Worm (Caenorhabditis elegans) whole organism, young adult: ENCODE measurements around the gene nas-9.
A peak's percentile ranks its signal among the peaks of the same experiment; 100 is the strongest.

Experiments
- B0035.1 ChIP-seq: sonication (generic microtip); optimal IDR thresholded peaks from 2 replicates; lab custom pipeline; 2016; ENCODE audit warnings: missing genetic modification characterization, mild to moderate bottlenecking, missing compliant biosample characterization, missing genotype, missing genetic modification reagents
- C06A6.2 ChIP-seq: fragments of 200-800 bp; sonication (Bioruptor generic); conservative IDR thresholded peaks from 2 replicates; pipeline ENCODE4 v1.3.6; 2022; ENCODE audit warnings: missing genetic modification characterization, missing compliant biosample characterization
- F10E7.11 ChIP-seq: sonication (generic microtip); optimal IDR thresholded peaks from 2 replicates; lab custom pipeline; 2017; ENCODE audit warnings: mild to moderate bottlenecking, missing genetic modification characterization, moderate library complexity, missing compliant biosample characterization
- F33H1.4 ChIP-seq: fragments of 200-800 bp; sonication (Bioruptor generic); IDR thresholded peaks from 2 replicates; pipeline ENCODE4 v1.3.6; 2022; ENCODE audit warnings: missing genetic modification reagents, missing genetic modification characterization, missing compliant biosample characterization
- F37B4.10 ChIP-seq: fragments of 200-800 bp; sonication (Bioruptor generic); IDR thresholded peaks from 2 replicates; pipeline ENCODE4 v1.3.6; 2022; ENCODE audit warnings: missing genetic modification characterization, missing compliant biosample characterization
- F57A8.1 ChIP-seq: fragments of 200-800 bp; sonication (Bioruptor generic); optimal IDR thresholded peaks from 2 replicates; lab custom pipeline; 2018; ENCODE audit warnings: mild to moderate bottlenecking, missing genetic modification characterization, moderate library complexity, missing compliant biosample characterization
- K11D2.4 ChIP-seq: fragments of 200-800 bp; sonication (Bioruptor generic); IDR thresholded peaks from 2 replicates; pipeline ENCODE4 v1.3.6; 2022; ENCODE audit warnings: missing genetic modification reagents, missing genetic modification characterization, missing compliant biosample characterization
- K12H6.12 ChIP-seq: fragments of 200-800 bp; sonication (Bioruptor generic); optimal IDR thresholded peaks from 2 replicates; lab custom pipeline; 2018; ENCODE audit warnings: mild to moderate bottlenecking, missing genetic modification characterization, missing compliant biosample characterization
- T07F8.4 ChIP-seq: sonication (generic microtip); optimal IDR thresholded peaks from 2 replicates; lab custom pipeline; 2016; ENCODE audit warnings: mild to moderate bottlenecking, missing genetic modification characterization, moderate library complexity, missing compliant biosample characterization
- Y67H2A.10 ChIP-seq: fragments of 200-800 bp; sonication (Bioruptor generic); conservative IDR thresholded peaks from 2 replicates; pipeline ENCODE4 v1.3.6; 2022; ENCODE audit warnings: missing genetic modification reagents, missing genetic modification characterization, missing compliant biosample characterization
- aptf-3 ChIP-seq: fragments of 200-800 bp; sonication (Bioruptor generic); IDR thresholded peaks from 2 replicates; pipeline ENCODE4 v1.3.6; 2022; ENCODE audit warnings: missing genetic modification characterization, missing compliant biosample characterization
- athp-1 ChIP-seq: sonication (generic microtip); optimal IDR thresholded peaks from 2 replicates; lab custom pipeline; 2017; ENCODE audit warnings: mild to moderate bottlenecking, missing genetic modification characterization, missing compliant biosample characterization
- attf-6 ChIP-seq: fragments of 200-800 bp; sonication (Bioruptor generic); IDR thresholded peaks from 2 replicates; pipeline ENCODE4 v1.3.6; 2022; ENCODE audit warnings: missing genetic modification reagents, missing genetic modification characterization, missing compliant biosample characterization
- ceh-100 ChIP-seq: fragments of 200-800 bp; sonication (Bioruptor generic); IDR thresholded peaks from 2 replicates; pipeline ENCODE4 v1.3.6; 2022; ENCODE audit warnings: missing genetic modification reagents, missing genetic modification characterization, missing compliant biosample characterization
- ceh-27 ChIP-seq: fragments of 200-800 bp; sonication (Bioruptor generic); optimal IDR thresholded peaks from 2 replicates; lab custom pipeline; 2018; ENCODE audit warnings: mild to moderate bottlenecking, missing genetic modification characterization, moderate library complexity, missing compliant biosample characterization
- ceh-40 ChIP-seq: fragments of 200-800 bp; sonication (Bioruptor generic); IDR thresholded peaks from 2 replicates; pipeline ENCODE4 v1.3.6; 2022; ENCODE audit warnings: missing genetic modification characterization, missing compliant biosample characterization
- die-1 ChIP-seq: sonication (generic microtip); optimal IDR thresholded peaks from 2 replicates; lab custom pipeline; 2016; ENCODE audit warnings: missing genotype, mild to moderate bottlenecking, missing genetic modification characterization, missing compliant biosample characterization
- dpff-1 ChIP-seq: sonication (generic microtip); optimal IDR thresholded peaks from 2 replicates; lab custom pipeline; 2017; ENCODE audit warnings: mild to moderate bottlenecking, missing genetic modification characterization, missing compliant biosample characterization
- egl-18 ChIP-seq: fragments of 200-800 bp; sonication (Bioruptor generic); IDR thresholded peaks from 2 replicates; pipeline ENCODE4 v1.3.6; 2022; ENCODE audit warnings: missing genetic modification reagents, missing genetic modification characterization, missing compliant biosample characterization
- ekl-4 ChIP-seq: fragments of 200-800 bp; sonication (Bioruptor generic); IDR thresholded peaks from 2 replicates; pipeline ENCODE4 v1.3.6; 2022; ENCODE audit warnings: missing genetic modification reagents, missing genetic modification characterization, missing compliant biosample characterization
- gei-17 ChIP-seq: fragments of 200-800 bp; sonication (Bioruptor generic); optimal IDR thresholded peaks from 2 replicates; lab custom pipeline; 2018; ENCODE audit warnings: mild to moderate bottlenecking, missing genetic modification characterization, missing compliant biosample characterization
- him-1 ChIP-seq: sonication (generic microtip); optimal IDR thresholded peaks from 2 replicates; lab custom pipeline; 2016; ENCODE audit warnings: missing genotype, missing genetic modification reagents, missing genetic modification characterization, missing compliant biosample characterization
- hlh-12 ChIP-seq: sonication (generic microtip); optimal IDR thresholded peaks from 2 replicates; lab custom pipeline; 2016; ENCODE audit warnings: missing genetic modification characterization, missing compliant biosample characterization
- hlh-26 ChIP-seq: fragments of 200-800 bp; sonication (Bioruptor generic); conservative IDR thresholded peaks from 2 replicates; pipeline ENCODE4 v1.3.6; 2022; ENCODE audit warnings: missing genetic modification reagents, missing genetic modification characterization, missing compliant biosample characterization
- hmg-20 ChIP-seq: fragments of 200-800 bp; sonication (Bioruptor generic); IDR thresholded peaks from 2 replicates; pipeline ENCODE4 v1.3.6; 2022; ENCODE audit warnings: missing genetic modification reagents, missing genetic modification characterization, missing compliant biosample characterization
- lag-1 ChIP-seq: fragments of 200-800 bp; sonication (Bioruptor generic); IDR thresholded peaks from 2 replicates; pipeline ENCODE4 v1.3.6; 2022; ENCODE audit warnings: missing genetic modification reagents, missing genetic modification characterization, missing compliant biosample characterization
- let-526 ChIP-seq: fragments of 200-800 bp; sonication (Bioruptor generic); IDR thresholded peaks from 2 replicates; pipeline ENCODE4 v1.3.6; 2022; ENCODE audit warnings: missing genetic modification reagents, missing genetic modification characterization, missing compliant biosample characterization
- let-607 ChIP-seq, 2 experiments: fragments of 200-800 bp in 1 of 2; sonication (Bioruptor generic) in 1 of 2; sonication (generic microtip) in 1 of 2; optimal IDR thresholded peaks; 2 replicates each; lab custom pipeline; 2016 to 2018; ENCODE audit warnings: mild to moderate bottlenecking in 2 of 2, missing compliant biosample characterization in 2 of 2, missing genetic modification characterization in 2 of 2, moderate library complexity in 2 of 2, missing genotype in 1 of 2
- lin-54 ChIP-seq: fragments of 200-800 bp; sonication (Bioruptor generic); optimal IDR thresholded peaks from 2 replicates; lab custom pipeline; 2018; ENCODE audit warnings: mild to moderate bottlenecking, missing genetic modification characterization, missing compliant biosample characterization
- madf-6 ChIP-seq: fragments of 200-800 bp; sonication (Bioruptor generic); IDR thresholded peaks from 2 replicates; pipeline ENCODE4 v1.3.6; 2022; ENCODE audit warnings: missing genetic modification reagents, missing genetic modification characterization, missing compliant biosample characterization
- mel-28 ChIP-seq: sonication (generic microtip); optimal IDR thresholded peaks from 2 replicates; lab custom pipeline; 2016; ENCODE audit warnings: borderline replicate concordance, mild to moderate bottlenecking, missing genetic modification characterization, missing compliant biosample characterization
- mes-4 ChIP-seq: sonication (generic microtip); optimal IDR thresholded peaks from 2 replicates; lab custom pipeline; 2016; ENCODE audit warnings: missing genotype, missing genetic modification characterization, missing compliant biosample characterization
- nhr-179 ChIP-seq: sonication (generic microtip); optimal IDR thresholded peaks from 2 replicates; lab custom pipeline; 2016; ENCODE audit warnings: mild to moderate bottlenecking, missing genetic modification characterization, missing compliant biosample characterization
- nhr-80 ChIP-seq: sonication (generic microtip); optimal IDR thresholded peaks from 2 replicates; lab custom pipeline; 2016; ENCODE audit warnings: missing genetic modification characterization, missing compliant biosample characterization
- nhr-90 ChIP-seq: sonication (generic microtip); optimal IDR thresholded peaks from 2 replicates; lab custom pipeline; 2016; ENCODE audit warnings: missing genotype, mild to moderate bottlenecking, missing genetic modification characterization, missing compliant biosample characterization
- pha-4 ChIP-seq: fragments of 150-350 bp; sonication (generic microtip); optimal IDR thresholded peaks from 2 replicates; lab custom pipeline; 2014; ENCODE audit warnings: missing biosample characterization, missing genetic modification reagents, missing genetic modification characterization
- rcor-1 ChIP-seq: fragments of 200-800 bp; sonication (Bioruptor generic); IDR thresholded peaks from 2 replicates; pipeline ENCODE4 v1.3.6; 2022; ENCODE audit warnings: missing genetic modification reagents, missing genetic modification characterization, missing compliant biosample characterization
- rpc-1 ChIP-seq, 2 experiments: fragments of 150-350 bp in 1 of 2; sonication (generic microtip) in 1 of 2; optimal IDR thresholded peaks; 2 replicates each; lab custom pipeline; 2014 to 2018; ENCODE audit warnings: missing biosample characterization in 1 of 2, missing genetic modification characterization in 1 of 2, missing genetic modification reagents in 1 of 2, missing genotype in 1 of 2
- sdz-38 ChIP-seq: sonication (generic microtip); optimal IDR thresholded peaks from 2 replicates; lab custom pipeline; 2016; ENCODE audit warnings: missing genotype, missing genetic modification characterization, missing compliant biosample characterization
- sea-2 ChIP-seq: fragments of 200-800 bp; sonication (Bioruptor generic); IDR thresholded peaks from 2 replicates; pipeline ENCODE4 v1.3.6; 2022; ENCODE audit warnings: missing genetic modification characterization, missing compliant biosample characterization
- snpc-1.3 ChIP-seq: sonication (generic microtip); optimal IDR thresholded peaks from 2 replicates; lab custom pipeline; 2017; ENCODE audit warnings: missing genetic modification characterization, mild to moderate bottlenecking, missing compliant biosample characterization, antibody characterized with exemption, moderate library complexity, missing genotype, missing genetic modification reagents; ENCODE audit not compliant: insufficient read depth
- snpc-3.4 ChIP-seq: sonication (generic microtip); optimal IDR thresholded peaks from 2 replicates; lab custom pipeline; 2017; ENCODE audit warnings: missing genetic modification characterization, mild to moderate bottlenecking, missing compliant biosample characterization, antibody characterized with exemption, moderate library complexity, missing genotype, missing genetic modification reagents
- sptf-2 ChIP-seq: fragments of 200-800 bp; sonication (Bioruptor generic); optimal IDR thresholded peaks from 2 replicates; lab custom pipeline; 2018; ENCODE audit warnings: mild to moderate bottlenecking, missing genetic modification characterization, missing compliant biosample characterization
- zfh-2 ChIP-seq: fragments of 200-800 bp; sonication (Bioruptor generic); conservative IDR thresholded peaks from 2 replicates; pipeline ENCODE4 v1.3.6; 2022; ENCODE audit warnings: missing genetic modification reagents, missing genetic modification characterization, missing compliant biosample characterization
- ztf-18 ChIP-seq: sonication (generic microtip); optimal IDR thresholded peaks from 2 replicates; lab custom pipeline; 2016; ENCODE audit warnings: missing genotype, mild to moderate bottlenecking, missing genetic modification characterization, missing compliant biosample characterization
- ztf-3 ChIP-seq: fragments of 200-800 bp; sonication (Bioruptor generic); optimal IDR thresholded peaks from 2 replicates; lab custom pipeline; 2018; ENCODE audit warnings: mild to moderate bottlenecking, missing genetic modification characterization, missing compliant biosample characterization

Gene nas-9

DNA sequence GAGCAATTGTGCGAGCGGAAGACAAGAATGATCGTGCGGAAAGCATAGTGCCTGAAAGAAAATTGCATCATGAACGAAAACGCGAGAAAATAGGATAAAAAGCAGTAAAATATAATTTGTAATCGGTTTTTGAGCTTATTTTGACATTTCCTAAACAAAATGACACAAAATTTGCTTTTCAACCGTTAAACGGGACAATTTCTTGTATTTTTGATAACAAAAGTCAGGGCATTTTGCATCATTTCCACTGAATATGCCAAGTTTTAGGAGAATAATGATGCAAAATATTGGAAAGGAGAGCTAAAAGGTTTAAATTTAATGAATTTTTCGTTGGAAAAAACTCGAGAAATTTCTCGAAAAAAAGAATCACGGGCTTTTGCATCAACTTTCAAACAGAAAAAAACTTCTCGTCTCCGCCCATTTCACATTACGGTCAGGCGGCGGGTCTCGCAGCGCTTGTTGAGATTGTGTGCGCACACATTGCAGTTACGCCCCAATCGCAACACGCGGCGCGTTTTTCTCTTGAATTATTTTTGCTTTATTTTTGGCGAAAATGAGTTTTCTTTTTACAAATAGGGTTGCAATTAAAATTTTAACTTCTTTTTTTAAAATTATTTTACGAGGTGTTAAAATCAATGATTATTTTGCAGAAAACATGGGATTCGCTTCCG lies 13.0 kb downstream of the nas-9 start, which contains the start of the genes hsp-6 and C37H5.5 (continued):
- TF ChIP-seq ceh-27 (GFP tag; lab: Kevin White, UChicago) (peak; percentile 73), mes-4 (tag; lab: Kevin White, UChicago) (no peak), K11D2.4 (GFP tag; lab: Robert Waterston, UW) (peak; percentile 70), B0035.1 (tag; lab: Kevin White, UChicago) (no peak), sptf-2 (GFP tag; lab: Kevin White, UChicago) (no peak), K12H6.12 (peak; percentile 22), rpc-1 (optimal IDR thresholded peaks at IDR 0.05; lab: Kevin White, UChicago) (peak; percentile 43), rpc-1 (tag; optimal IDR thresholded peaks at IDR 0.05; lab: Kevin White, UChicago) (no peak), hlh-26 (no peak), lin-54 (GFP tag; lab: Kevin White, UChicago) (peak; percentile 80), nhr-90 (tag; lab: Kevin White, UChicago) (no peak), ekl-4 (GFP tag; lab: Robert Waterston, UW) (0 out of 2 replicates have a peak, but pooled peaks have one; percentile 42), hlh-12 (tag; lab: Kevin White, UChicago) (no peak), F57A8.1 (GFP tag; lab: Kevin White, UChicago) (no peak), zfh-2 (GFP tag; lab: Robert Waterston, UW) (no peak), sea-2 (GFP tag; lab: Robert Waterston, UW) (no peak), madf-6 (GFP tag; lab: Robert Waterston, UW) (peak; percentile 91), snpc-3.4 (tag; lab: Kevin White, UChicago) (peak; percentile 59), mel-28 (no peak), T07F8.4 (tag; lab: Kevin White, UChicago) (no peak), nhr-179 (tag; lab: Kevin White, UChicago) (no peak), lag-1 (no peak), snpc-1.3 (peak; percentile 55), F10E7.11 (tag; lab: Kevin White, UChicago) (no peak), sdz-38 (tag; lab: Kevin White, UChicago) (no peak), gei-17 (GFP tag; lab: Kevin White, UChicago) (no peak), ztf-18 (peak; percentile 47), ztf-3 (no peak), Y67H2A.10 (GFP tag; lab: Robert Waterston, UW) (no peak), hmg-20 (GFP tag; lab: Robert Waterston, UW) (no peak), F37B4.10 (GFP tag; lab: Robert Waterston, UW) (no peak), rcor-1 (GFP tag; lab: Robert Waterston, UW) (peak; percentile 78), nhr-80 (tag; lab: Kevin White, UChicago) (peak; percentile 49), athp-1 (peak; percentile 73), F33H1.4 (GFP tag; lab: Robert Waterston, UW) (peak; percentile 96), attf-6 (GFP tag; lab: Robert Waterston, UW) (no peak)

DNA sequence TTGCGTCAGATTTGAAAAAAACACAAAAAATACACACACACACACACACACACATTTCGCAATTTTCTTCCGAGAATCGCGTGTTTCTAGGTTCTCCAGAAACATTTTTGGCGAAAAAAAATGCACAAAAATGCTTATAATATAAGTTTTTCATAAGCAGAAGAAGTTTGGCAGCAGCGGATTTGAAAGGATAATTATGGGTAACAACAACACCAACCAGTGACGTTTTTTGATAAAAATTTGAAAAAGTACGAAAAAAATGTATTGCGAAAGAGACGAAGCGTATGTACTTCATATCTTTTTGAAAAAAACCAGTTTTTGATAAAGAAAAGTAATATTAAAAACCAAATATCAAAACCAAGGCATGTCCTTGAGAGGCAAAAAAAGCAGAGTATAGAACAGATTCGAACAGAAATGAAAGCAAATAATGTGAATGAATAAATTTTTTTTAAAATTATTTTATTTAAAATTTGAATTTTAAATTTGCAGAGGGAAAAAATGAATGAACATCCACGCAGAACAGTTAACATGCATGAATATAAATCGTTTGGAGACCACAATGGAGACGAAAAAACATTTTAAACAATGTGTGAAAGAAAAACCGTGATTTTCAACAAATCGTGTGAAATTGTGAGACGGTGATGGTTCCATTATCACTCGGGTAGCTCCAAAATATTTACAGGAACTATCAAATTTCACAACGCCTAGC lies 16.0 kb downstream of the nas-9 start:
- TF ChIP-seq ceh-40 (GFP tag; lab: Robert Waterston, UW) (0 out of 2 replicates have a peak, but pooled peaks have one; percentile 36), die-1 (peak; percentile 43), aptf-3 (GFP tag; lab: Robert Waterston, UW) (peak; percentile 46; the same call in 1 of the 2 replicates), egl-18 (GFP tag; lab: Robert Waterston, UW) (no peak), sptf-2 (GFP tag; lab: Kevin White, UChicago) (no peak), pha-4 (tag; lab: Kevin White, UChicago) (no peak), mes-4 (tag; lab: Kevin White, UChicago) (no peak), him-1 (no peak), nhr-90 (tag; lab: Kevin White, UChicago) (no peak), nhr-80 (tag; lab: Kevin White, UChicago) (no peak), let-526 (GFP tag; lab: Robert Waterston, UW) (no peak), ceh-100 (GFP tag; lab: Robert Waterston, UW) (no peak), C06A6.2 (GFP tag; lab: Robert Waterston, UW) (peak; percentile 46), ekl-4 (GFP tag; lab: Robert Waterston, UW) (peak; percentile 7; the same call in 1 of the 2 replicates), dpff-1 (peak; percentile 85), let-607 (tag; optimal IDR thresholded peaks at IDR 0.05; lab: Kevin White, UChicago) (peak in 1 of 2 experiments; percentile 60)
